Worm (Caenorhabditis elegans) whole organism, late embryonic: ENCODE data around the gene coel-1.
A peak's percentile ranks its signal among the peaks of the same experiment; 100 is the strongest.

ENCODE experiments used
- C08G9.2 ChIP-seq: sonication (generic microtip); optimal IDR thresholded peaks from 2 replicates; lab custom pipeline; 2016; ENCODE audit warnings: mild to moderate bottlenecking, missing genetic modification characterization, moderate library complexity, missing compliant biosample characterization
- C38D4.7 ChIP-seq: fragments of 200-800 bp; sonication (Bioruptor generic); optimal IDR thresholded peaks from 2 replicates; lab custom pipeline; 2018; ENCODE audit warnings: mild to moderate bottlenecking, missing genetic modification characterization, moderate library complexity, missing compliant biosample characterization
- F13H6.1 ChIP-seq: sonication (generic microtip); optimal IDR thresholded peaks from 2 replicates; lab custom pipeline; 2016; ENCODE audit warnings: missing genetic modification characterization, missing compliant biosample characterization
- K02D7.2 ChIP-seq: sonication (generic microtip); optimal IDR thresholded peaks from 2 replicates; lab custom pipeline; 2017; ENCODE audit warnings: mild to moderate bottlenecking, missing genetic modification characterization, missing compliant biosample characterization
- K09A11.1 ChIP-seq: sonication (generic microtip); optimal IDR thresholded peaks from 2 replicates; lab custom pipeline; 2017; ENCODE audit warnings: antibody characterized with exemption, mild to moderate bottlenecking, missing genetic modification characterization, missing compliant biosample characterization; ENCODE audit not compliant: insufficient read depth
- Y22D7AL.16 ChIP-seq: sonication (generic microtip); optimal IDR thresholded peaks from 2 replicates; lab custom pipeline; 2016; ENCODE audit warnings: missing genetic modification characterization, missing compliant biosample characterization
- ahr-1 ChIP-seq: sonication (generic microtip); optimal IDR thresholded peaks from 2 replicates; lab custom pipeline; 2016; ENCODE audit warnings: missing genetic modification characterization, missing compliant biosample characterization
- ceh-14 ChIP-seq: sonication (generic microtip); optimal IDR thresholded peaks from 2 replicates; lab custom pipeline; 2016; ENCODE audit warnings: missing genotype, missing genetic modification characterization, missing compliant biosample characterization
- ceh-18 ChIP-seq: sonication (generic microtip); optimal IDR thresholded peaks from 2 replicates; lab custom pipeline; 2016; ENCODE audit warnings: missing genetic modification characterization, missing compliant biosample characterization
- ceh-2 ChIP-seq: sonication (generic microtip); optimal IDR thresholded peaks from 2 replicates; lab custom pipeline; 2016; ENCODE audit warnings: missing genotype, missing genetic modification characterization, missing compliant biosample characterization
- ceh-30 ChIP-seq: fragments of 150-350 bp; optimal IDR thresholded peaks from 2 replicates; lab custom pipeline; 2014; ENCODE audit warnings: missing biosample characterization, missing genetic modification characterization
- ceh-31 ChIP-seq: sonication (generic microtip); optimal IDR thresholded peaks from 2 replicates; lab custom pipeline; 2016; ENCODE audit warnings: missing genetic modification characterization, missing compliant biosample characterization
- ceh-45 ChIP-seq: fragments of 200-800 bp; sonication (Bioruptor generic); IDR thresholded peaks from 2 replicates; pipeline ENCODE4 v1.3.6; 2022; ENCODE audit warnings: missing genetic modification reagents, missing genetic modification characterization, missing compliant biosample characterization
- ceh-48 ChIP-seq: sonication (generic microtip); optimal IDR thresholded peaks from 2 replicates; lab custom pipeline; 2016; ENCODE audit warnings: missing genetic modification characterization, inconsistent platforms, missing compliant biosample characterization
- ceh-6 ChIP-seq: fragments of 200-800 bp; sonication (Bioruptor generic); optimal IDR thresholded peaks from 2 replicates; lab custom pipeline; 2018; ENCODE audit warnings: mild to moderate bottlenecking, missing genetic modification characterization, missing compliant biosample characterization
- ceh-9 ChIP-seq: sonication (generic microtip); optimal IDR thresholded peaks from 2 replicates; lab custom pipeline; 2016; ENCODE audit warnings: mild to moderate bottlenecking, missing genetic modification characterization, inconsistent platforms, missing compliant biosample characterization
- elt-2 ChIP-seq: sonication (generic microtip); optimal IDR thresholded peaks from 2 replicates; lab custom pipeline; 2016; ENCODE audit warnings: missing genetic modification reagents, missing genetic modification characterization, missing compliant biosample characterization
- gmeb-2 ChIP-seq: sonication (generic microtip); optimal IDR thresholded peaks from 2 replicates; lab custom pipeline; 2016; ENCODE audit warnings: missing genetic modification characterization, inconsistent platforms, missing compliant biosample characterization
- hlh-13 ChIP-seq: fragments of 200-800 bp; sonication (Bioruptor generic); optimal IDR thresholded peaks from 2 replicates; lab custom pipeline; 2018; ENCODE audit warnings: mild to moderate bottlenecking, missing genetic modification characterization, missing compliant biosample characterization
- lim-6 ChIP-seq: sonication (generic microtip); optimal IDR thresholded peaks from 2 replicates; lab custom pipeline; 2016; ENCODE audit warnings: missing genetic modification characterization, missing compliant biosample characterization
- madf-2 ChIP-seq: sonication (generic microtip); optimal IDR thresholded peaks from 2 replicates; lab custom pipeline; 2017; ENCODE audit warnings: missing genetic modification characterization, missing compliant biosample characterization
- nhr-11 ChIP-seq: fragments of 150-350 bp; optimal IDR thresholded peaks from 2 replicates; lab custom pipeline; 2014; ENCODE audit warnings: missing biosample characterization, missing genetic modification characterization
- nhr-232 ChIP-seq: sonication (generic microtip); optimal IDR thresholded peaks from 2 replicates; lab custom pipeline; 2016; ENCODE audit warnings: missing genetic modification characterization, missing compliant biosample characterization
- npax-4 ChIP-seq: sonication (generic microtip); optimal IDR thresholded peaks from 2 replicates; lab custom pipeline; 2016; ENCODE audit warnings: missing genetic modification characterization, missing compliant biosample characterization
- odd-2 ChIP-seq: sonication (generic microtip); optimal IDR thresholded peaks from 2 replicates; lab custom pipeline; 2017; ENCODE audit warnings: antibody characterized with exemption, mild to moderate bottlenecking, missing genetic modification characterization, missing compliant biosample characterization
- pag-3 ChIP-seq: sonication (generic microtip); optimal IDR thresholded peaks from 2 replicates; lab custom pipeline; 2016; ENCODE audit warnings: missing compliant biosample characterization, missing genetic modification characterization, borderline replicate concordance
- pha-2 ChIP-seq: sonication (generic microtip); optimal IDR thresholded peaks from 2 replicates; lab custom pipeline; 2017; ENCODE audit warnings: mild to moderate bottlenecking, missing genetic modification characterization, missing compliant biosample characterization
- sox-2 ChIP-seq: fragments of 200-800 bp; sonication (Bioruptor generic); IDR thresholded peaks from 2 replicates; pipeline ENCODE4 v1.3.6; 2022; ENCODE audit warnings: missing genetic modification reagents, missing genetic modification characterization, missing compliant biosample characterization
- syd-9 ChIP-seq: sonication (generic microtip); optimal IDR thresholded peaks from 2 replicates; lab custom pipeline; 2016; ENCODE audit warnings: mild to moderate bottlenecking, missing genetic modification characterization, moderate library complexity, missing compliant biosample characterization
- tbx-2 ChIP-seq: sonication (generic microtip); optimal IDR thresholded peaks from 2 replicates; lab custom pipeline; 2016; ENCODE audit warnings: missing genetic modification characterization, missing compliant biosample characterization
- tbx-7 ChIP-seq: sonication (generic microtip); optimal IDR thresholded peaks from 2 replicates; lab custom pipeline; 2016; ENCODE audit warnings: missing genotype, missing genetic modification characterization, missing compliant biosample characterization
- unc-42 ChIP-seq: sonication (generic microtip); optimal IDR thresholded peaks from 2 replicates; lab custom pipeline; 2016; ENCODE audit warnings: missing genotype, missing genetic modification characterization, missing compliant biosample characterization
- unc-86 ChIP-seq: sonication (generic microtip); optimal IDR thresholded peaks from 2 replicates; lab custom pipeline; 2016; ENCODE audit warnings: missing genetic modification characterization, missing compliant biosample characterization
- zip-5 ChIP-seq: sonication (generic microtip); optimal IDR thresholded peaks from 2 replicates; lab custom pipeline; 2016; ENCODE audit warnings: missing genetic modification characterization, missing compliant biosample characterization

coel-1 gene

ce11 chrX:4282380-4282779 is 16.9 kb downstream of the coel-1 start, which contains the start of gene C52B9.19:
C52B9.19 (plus strand) TSS chrX:4282555.
- TF ChIP-seq ceh-31 (tag; lab: Kevin White, UChicago) (no peak), hlh-13 (no peak), ahr-1 (tag; lab: Kevin White, UChicago) (no peak), syd-9 (tag; lab: Kevin White, UChicago) (no peak), Y22D7AL.16 (tag; lab: Kevin White, UChicago) (no peak), odd-2 (tag; lab: Kevin White, UChicago) (no peak), gmeb-2 (tag; lab: Kevin White, UChicago) (no peak), ceh-9 (tag; lab: Kevin White, UChicago) (no peak), C38D4.7 (no peak), ceh-30 (tag; lab: Kevin White, UChicago) (no peak), sox-2 (GFP tag; lab: Robert Waterston, UW) (no peak), pha-2 (tag; lab: Kevin White, UChicago) (no peak)

DNA sequence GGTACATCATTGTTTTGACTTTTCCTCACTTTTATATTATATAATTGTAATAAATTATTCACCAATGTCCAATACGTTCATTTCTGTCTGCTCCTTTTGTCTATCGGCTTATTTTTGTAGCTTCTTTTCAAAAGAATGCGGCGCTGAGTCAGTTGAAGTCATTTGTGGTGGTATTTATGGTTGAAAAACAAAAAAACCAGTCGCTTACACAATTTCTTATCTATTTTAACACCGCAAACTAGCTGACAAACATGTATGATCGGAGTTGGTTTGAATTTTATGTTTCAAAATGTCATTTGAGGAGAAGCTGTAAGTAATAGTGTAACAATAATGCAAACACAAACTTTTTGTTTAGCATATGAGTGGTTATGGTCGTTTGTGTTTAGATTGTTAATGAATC is 18.5 kb downstream of the coel-1 start, which contains the start of gene ets-10:
TSS of gene ets-10 (plus strand) at position 201 of the 400 bp plus-strand sequence.
- no peak for TF ChIP-seq lim-6 (tag; lab: Kevin White, UChicago)
- TF ChIP-seq pha-2 (tag; lab: Kevin White, UChicago): no peak
- no peak for TF ChIP-seq ceh-48
- TF ChIP-seq Y22D7AL.16 (tag; lab: Kevin White, UChicago): no peak
- TF ChIP-seq tbx-2: no peak
- TF ChIP-seq ahr-1 (tag; lab: Kevin White, UChicago): no peak
- no peak for TF ChIP-seq zip-5 (tag; lab: Kevin White, UChicago)
- no peak for TF ChIP-seq unc-42 (tag; lab: Kevin White, UChicago)
- TF ChIP-seq hlh-13: no peak
- no peak for TF ChIP-seq madf-2 (tag; lab: Kevin White, UChicago)
- TF ChIP-seq C08G9.2 (tag; lab: Kevin White, UChicago): no peak
- TF ChIP-seq K09A11.1 (tag; lab: Kevin White, UChicago): no peak

- TF ChIP-seq ceh-45 (no peak), F13H6.1 (no peak), unc-86 (tag; lab: Kevin White, UChicago) (no peak), ceh-14 (tag; lab: Kevin White, UChicago) (no peak), ceh-2 (no peak), ceh-6 (GFP tag; lab: Kevin White, UChicago) (no peak), gmeb-2 (tag; lab: Kevin White, UChicago) (no peak), tbx-7 (tag; lab: Kevin White, UChicago) (no peak), madf-2 (tag; lab: Kevin White, UChicago) (no peak), tbx-2 (no peak), unc-42 (tag; lab: Kevin White, UChicago) (no peak), ceh-18 (tag; lab: Kevin White, UChicago) (no peak), zip-5 (tag; lab: Kevin White, UChicago) (no peak), nhr-11 (tag; lab: Kevin White, UChicago) (no peak), elt-2 (tag; lab: Kevin White, UChicago) (no peak), nhr-232 (tag; lab: Kevin White, UChicago) (no peak), syd-9 (tag; lab: Kevin White, UChicago) (no peak), pag-3 (tag; lab: Kevin White, UChicago) (no peak)
Measured at ce11 chrX:4284470-4284869, 19.0 kb downstream of the coel-1 start.

- TF ChIP-seq unc-42 (tag; lab: Kevin White, UChicago) (peak; percentile 38), K02D7.2 (tag; lab: Kevin White, UChicago) (no peak), odd-2 (tag; lab: Kevin White, UChicago) (no peak)
Measured at ce11 chrX:4285669-4286174, 20.3 kb downstream of the coel-1 start, which contains the start of gene cka-2. cka-2 (plus strand) TSS chrX:4286124.

- TF ChIP-seq npax-4 (no peak), unc-42 (tag; lab: Kevin White, UChicago) (no peak)
Measured at ce11 chrX:4289805-4290204, 24.3 kb downstream of the coel-1 start.
